Fruit fly (Drosophila melanogaster) whole organism, embryonic: Measurements from ENCODE around the gene CG18557.

ENCODE experiments used
- Atf-2 ChIP-seq: fragments of 200-800 bp; sonication (Bioruptor generic); optimal IDR thresholded peaks from 2 replicates; lab custom pipeline; 2016; ENCODE audit warnings: missing biosample characterization, missing genetic modification characterization
- Atf3 ChIP-seq: fragments of 200-800 bp; sonication (Bioruptor generic); optimal IDR thresholded peaks from 3 replicates; lab custom pipeline; 2016; ENCODE audit warnings: missing biosample characterization, missing genetic modification characterization
- CG10274 ChIP-seq: fragments of 200-800 bp; sonication (Bioruptor generic); optimal IDR thresholded peaks from 3 replicates; lab custom pipeline; 2017; ENCODE audit warnings: missing biosample characterization, mild to moderate bottlenecking, missing genetic modification characterization
- CG10321 ChIP-seq: fragments of 200-800 bp; sonication (Bioruptor generic); IDR thresholded peaks from 2 replicates; pipeline ENCODE4 v1.3.6; 2022; ENCODE audit warnings: missing biosample characterization, missing genetic modification characterization
- CG10654 ChIP-seq: fragments of 200-800 bp; sonication (Bioruptor generic); optimal IDR thresholded peaks from 2 replicates; lab custom pipeline; 2016; ENCODE audit warnings: missing biosample characterization, missing genetic modification characterization
- CG12219 ChIP-seq: fragments of 200-800 bp; sonication (Bioruptor generic); optimal IDR thresholded peaks from 3 replicates; lab custom pipeline; 2018; ENCODE audit warnings: missing biosample characterization, mild to moderate bottlenecking, missing genetic modification characterization
- CG12236 ChIP-seq: fragments of 200-800 bp; sonication (Bioruptor generic); optimal IDR thresholded peaks from 2 replicates; lab custom pipeline; 2016; ENCODE audit warnings: missing biosample characterization, missing genetic modification characterization
- CG13775 ChIP-seq: fragments of 200-800 bp; sonication (Bioruptor generic); optimal IDR thresholded peaks from 3 replicates; lab custom pipeline; 2017; ENCODE audit warnings: missing biosample characterization, mild to moderate bottlenecking, missing genetic modification characterization
- CG13894 ChIP-seq: fragments of 200-800 bp; sonication (Bioruptor generic); optimal IDR thresholded peaks from 3 replicates; lab custom pipeline; 2018; ENCODE audit warnings: missing biosample characterization, mild to moderate bottlenecking, missing genetic modification characterization, moderate library complexity
- CG14441 ChIP-seq: fragments of 200-800 bp; sonication (Bioruptor generic); IDR thresholded peaks from 2 replicates; pipeline ENCODE4 v1.3.6; 2022; ENCODE audit warnings: missing biosample characterization, missing genetic modification characterization
- CG16815 ChIP-seq: fragments of 200-800 bp; sonication (Bioruptor generic); optimal IDR thresholded peaks from 3 replicates; lab custom pipeline; 2017; ENCODE audit warnings: missing biosample characterization, mild to moderate bottlenecking, missing genetic modification characterization
- CG17186 ChIP-seq: fragments of 200-800 bp; sonication (Bioruptor generic); optimal IDR thresholded peaks from 3 replicates; lab custom pipeline; 2017; ENCODE audit warnings: missing biosample characterization, missing genetic modification reagents, missing genetic modification characterization
- CG32532 ChIP-seq: fragments of 200-800 bp; sonication (Bioruptor generic); IDR thresholded peaks from 2 replicates; pipeline ENCODE4 v1.3.6; 2022; ENCODE audit warnings: missing biosample characterization, missing genetic modification characterization
- CG33213 ChIP-seq: fragments of 200-800 bp; sonication (Bioruptor generic); optimal IDR thresholded peaks from 3 replicates; lab custom pipeline; 2016; ENCODE audit warnings: missing biosample characterization, missing genetic modification characterization
- CG34224 ChIP-seq: fragments of 200-800 bp; sonication (Bioruptor generic); IDR thresholded peaks from 3 replicates; pipeline ENCODE4 v1.3.6; 2022; ENCODE audit warnings: missing biosample characterization, missing genetic modification characterization; ENCODE audit not compliant: partially characterized antibody
- CG3847 ChIP-seq: fragments of 200-800 bp; sonication (Bioruptor generic); IDR thresholded peaks from 2 replicates; pipeline ENCODE4 v1.3.6; 2022; ENCODE audit warnings: missing biosample characterization, missing genetic modification characterization
- CG6272 ChIP-seq: fragments of 200-800 bp; sonication (Bioruptor generic); IDR thresholded peaks from 2 replicates; pipeline ENCODE4 v1.3.6; 2022; ENCODE audit warnings: missing biosample characterization, missing genetic modification characterization
- CG6813 ChIP-seq: fragments of 200-800 bp; sonication (Bioruptor generic); optimal IDR thresholded peaks from 2 replicates; lab custom pipeline; 2017; ENCODE audit warnings: missing biosample characterization, missing genetic modification characterization, mild to moderate bottlenecking, moderate library complexity, missing genetic modification reagents
- CG7839 ChIP-seq: fragments of 200-800 bp; sonication (Bioruptor generic); optimal IDR thresholded peaks from 3 replicates; lab custom pipeline; 2018; ENCODE audit warnings: missing biosample characterization, mild to moderate bottlenecking, missing genetic modification characterization, moderate library complexity
- CG8290 ChIP-seq, 3 experiments: fragments of 200-800 bp; sonication (Bioruptor generic); optimal IDR thresholded peaks; 2 replicates each; lab custom pipeline; 2016 to 2019; ENCODE audit warnings: missing biosample characterization in 3 of 3, missing genetic modification characterization in 3 of 3, mild to moderate bottlenecking in 2 of 3, moderate library complexity in 1 of 3
- CG8944 ChIP-seq: fragments of 200-800 bp; sonication (Bioruptor generic); optimal IDR thresholded peaks from 3 replicates; lab custom pipeline; 2016; ENCODE audit warnings: missing biosample characterization, missing genetic modification characterization
- Hr39 ChIP-seq: fragments of >200 bp; optimal IDR thresholded peaks from 2 replicates; lab custom pipeline; 2017
- MTF-1 ChIP-seq: fragments of 200-800 bp; sonication (Bioruptor generic); optimal IDR thresholded peaks from 2 replicates; lab custom pipeline; 2018; ENCODE audit warnings: missing biosample characterization, mild to moderate bottlenecking, missing genetic modification characterization, borderline replicate concordance
- Med ChIP-seq: fragments of 200-800 bp; sonication (Bioruptor generic); peaks from one replicate; lab custom pipeline; 2016; ENCODE audit warnings: missing biosample characterization, missing genetic modification characterization, mild to moderate bottlenecking, inconsistent platforms, moderate library complexity
- Nf-YB ChIP-seq: fragments of 200-800 bp; sonication (Bioruptor generic); optimal IDR thresholded peaks from 3 replicates; lab custom pipeline; 2019; ENCODE audit warnings: missing biosample characterization, mild to moderate bottlenecking, missing genetic modification characterization, moderate library complexity
- Rx ChIP-seq: fragments of 200-800 bp; sonication (Bioruptor generic); IDR thresholded peaks from 2 replicates; pipeline ENCODE4 v1.3.6; 2022; ENCODE audit warnings: missing biosample characterization, missing genetic modification characterization
- Scr ChIP-seq: fragments of 200-800 bp; sonication (Bioruptor generic); IDR thresholded peaks from 2 replicates; pipeline ENCODE4 v1.3.6; 2022; ENCODE audit warnings: missing biosample characterization, missing genetic modification characterization; ENCODE audit not compliant: partially characterized antibody
- Side ChIP-seq: fragments of 200-800 bp; sonication (Bioruptor generic); optimal IDR thresholded peaks from 2 replicates; lab custom pipeline; 2016; ENCODE audit warnings: missing biosample characterization, missing genetic modification characterization
- Sry-δ ChIP-seq: fragments of 200-800 bp; sonication (Bioruptor generic); optimal IDR thresholded peaks from 2 replicates; lab custom pipeline; 2016; ENCODE audit warnings: missing biosample characterization, missing genetic modification characterization
- Taf1 ChIP-seq: fragments of 200-800 bp; sonication (Bioruptor generic); IDR thresholded peaks from 2 replicates; pipeline ENCODE4 v1.3.6; 2022; ENCODE audit warnings: missing biosample characterization, missing genetic modification characterization
- Tbp ChIP-seq: fragments of >200 bp; optimal IDR thresholded peaks from 2 replicates; lab custom pipeline; 2018; ENCODE audit warnings: missing biosample characterization, missing genetic modification characterization
- ase ChIP-seq: fragments of 200-800 bp; sonication (Bioruptor generic); IDR thresholded peaks from 3 replicates; pipeline ENCODE4 v1.3.6; 2022; ENCODE audit warnings: missing biosample characterization, missing genetic modification characterization
- bsh ChIP-seq, 2 experiments: fragments of 200-800 bp; sonication (Bioruptor generic); optimal IDR thresholded peaks; 2 replicates each; lab custom pipeline; 2017 to 2018; ENCODE audit warnings: mild to moderate bottlenecking in 2 of 2, missing biosample characterization in 2 of 2, missing genetic modification characterization in 2 of 2, moderate library complexity in 1 of 2
- chif ChIP-seq, 2 experiments: fragments of 200-800 bp; sonication (Bioruptor generic); optimal IDR thresholded peaks; 3 replicates each; lab custom pipeline; 2016; ENCODE audit warnings: missing biosample characterization in 2 of 2, missing genetic modification characterization in 2 of 2
- crc ChIP-seq: fragments of 200-800 bp; sonication (Bioruptor generic); optimal IDR thresholded peaks from 2 replicates; lab custom pipeline; 2016; ENCODE audit warnings: missing biosample characterization, missing genetic modification characterization
- ewg ChIP-seq: fragments of 200-800 bp; sonication (Bioruptor generic); optimal IDR thresholded peaks from 3 replicates; lab custom pipeline; 2017; ENCODE audit warnings: mild to moderate bottlenecking, missing biosample characterization, missing genetic modification reagents, missing genetic modification characterization
- fd64A ChIP-seq: fragments of 200-800 bp; sonication (Bioruptor generic); optimal IDR thresholded peaks from 3 replicates; lab custom pipeline; 2018; ENCODE audit warnings: missing biosample characterization, mild to moderate bottlenecking, missing genetic modification characterization
- gcm ChIP-seq: fragments of 200-800 bp; sonication (Bioruptor generic); optimal IDR thresholded peaks from 2 replicates; lab custom pipeline; 2019; ENCODE audit warnings: missing biosample characterization, mild to moderate bottlenecking, missing genetic modification characterization, moderate library complexity
- h ChIP-seq: fragments of >200 bp; optimal IDR thresholded peaks from 2 replicates; lab custom pipeline; 2017
- ind ChIP-seq: fragments of 200-800 bp; sonication (Bioruptor generic); optimal IDR thresholded peaks from 3 replicates; lab custom pipeline; 2016; ENCODE audit warnings: missing biosample characterization, missing genetic modification characterization
- lbe ChIP-seq: fragments of 200-800 bp; sonication (Bioruptor generic); optimal IDR thresholded peaks from 2 replicates; lab custom pipeline; 2016; ENCODE audit warnings: missing biosample characterization, mild to moderate bottlenecking, missing genetic modification characterization
- lmd ChIP-seq: fragments of 200-800 bp; sonication (Bioruptor generic); IDR thresholded peaks from 2 replicates; pipeline ENCODE4 v1.3.6; 2022; ENCODE audit warnings: missing biosample characterization, missing genetic modification characterization
- p53 ChIP-seq: fragments of 200-800 bp; sonication (Bioruptor generic); optimal IDR thresholded peaks from 2 replicates; lab custom pipeline; 2016; ENCODE audit warnings: missing biosample characterization, missing genetic modification characterization
- ro ChIP-seq: fragments of 200-800 bp; sonication (Bioruptor generic); IDR thresholded peaks from 2 replicates; pipeline ENCODE4 v1.3.6; 2022; ENCODE audit warnings: missing biosample characterization, missing genetic modification characterization
- sima ChIP-seq: fragments of 200-800 bp; sonication (Bioruptor generic); optimal IDR thresholded peaks from 2 replicates; lab custom pipeline; 2016; ENCODE audit warnings: missing biosample characterization, missing genetic modification characterization
- tgo ChIP-seq: fragments of 200-800 bp; sonication (Bioruptor generic); IDR thresholded peaks from 3 replicates; pipeline ENCODE4 v1.3.6; 2022; ENCODE audit warnings: missing biosample characterization, missing genetic modification characterization
- tx ChIP-seq: fragments of 200-800 bp; sonication (Bioruptor generic); optimal IDR thresholded peaks from 2 replicates; lab custom pipeline; 2016; ENCODE audit warnings: missing biosample characterization, missing genetic modification characterization
- vnd ChIP-seq: fragments of 200-800 bp; sonication (Bioruptor generic); IDR thresholded peaks from 3 replicates; pipeline ENCODE4 v1.3.6; 2022; ENCODE audit warnings: missing biosample characterization, missing genetic modification characterization; ENCODE audit not compliant: partially characterized antibody
- wdn ChIP-seq: fragments of 200-800 bp; sonication (Bioruptor generic); IDR thresholded peaks from 2 replicates; pipeline ENCODE4 v1.3.6; 2022; ENCODE audit warnings: missing biosample characterization, missing genetic modification characterization
- wek ChIP-seq: fragments of 200-800 bp; sonication (Bioruptor generic); optimal IDR thresholded peaks from 3 replicates; lab custom pipeline; 2018; ENCODE audit warnings: missing biosample characterization, mild to moderate bottlenecking, missing genetic modification characterization, moderate library complexity
- yki ChIP-seq: fragments of >200 bp; optimal IDR thresholded peaks from 3 replicates; lab custom pipeline; 2018

Gene CG18557

dm6 chr2L:2856960-2857584 lies 11.5 kb upstream of the CG18557 start, which contains the start of gene CG2991 (continued):
- TF ChIP-seq bsh (GFP tag; optimal IDR thresholded peaks at IDR 0.05; lab: Kevin White, UChicago) (peak in 1 of 2 experiments; percentile 3), sima (GFP tag; lab: Kevin White, UChicago) (no peak), fd64A (GFP tag; lab: Kevin White, UChicago) (no peak), Side (GFP tag; lab: Kevin White, UChicago) (no peak), CG16815 (GFP tag; lab: Kevin White, UChicago) (no peak), CG3847 (peak; percentile 50), CG10274 (GFP tag; lab: Kevin White, UChicago) (no peak), tx (GFP tag; lab: Kevin White, UChicago) (no peak), ro (GFP tag; lab: Robert Waterston, UW) (no peak), Atf3 (GFP tag; lab: Kevin White, UChicago) (no peak), ewg (GFP tag; lab: Kevin White, UChicago) (no peak), CG14441 (GFP tag; lab: Robert Waterston, UW) (no peak), CG12219 (GFP tag; lab: Kevin White, UChicago) (no peak), Hr39 (lab: Kevin White, UChicago) (no peak), vnd (GFP tag; lab: Robert Waterston, UW) (peak; percentile 59; the same call in 2 of the 3 replicates), CG33213 (GFP tag; lab: Kevin White, UChicago) (peak; percentile 68), h (lab: Kevin White, UChicago) (no peak), Rx (GFP tag; lab: Robert Waterston, UW) (no peak), Sry-δ (peak; percentile 96), CG8944 (GFP tag; lab: Kevin White, UChicago) (no peak), p53 (no peak), CG6272 (GFP tag; lab: Robert Waterston, UW) (no peak), CG8290 (GFP tag; optimal IDR thresholded peaks at IDR 0.05; lab: Kevin White, UChicago) (no peak), CG8290 (tag; optimal IDR thresholded peaks at IDR 0.05; lab: Kevin White, UChicago) (peak in 1 of 2 experiments; percentile 75), Atf-2 (GFP tag; lab: Kevin White, UChicago) (no peak), CG10654 (no peak), gcm (GFP tag; lab: Kevin White, UChicago) (no peak), CG12236 (no peak), CG17186 (no peak), crc (GFP tag; lab: Kevin White, UChicago) (no peak), tgo (GFP tag; lab: Robert Waterston, UW) (no peak), Scr (GFP tag; lab: Robert Waterston, UW) (peak; percentile 82), CG7839 (tag; lab: Kevin White, UChicago) (peak; percentile 7), CG13775 (GFP tag; lab: Kevin White, UChicago) (no peak), Med (peak; percentile 85), CG6813 (GFP tag; lab: Kevin White, UChicago) (no peak), Taf1 (GFP tag; lab: Robert Waterston, UW) (no peak), yki (lab: Kevin White, UChicago) (no peak), CG10321 (no peak), MTF-1 (no peak), lmd (GFP tag; lab: Robert Waterston, UW) (no peak), ind (GFP tag; lab: Kevin White, UChicago) (no peak), CG34224 (GFP tag; lab: Robert Waterston, UW) (peak; percentile 81), CG13894 (tag; lab: Kevin White, UChicago) (peak; percentile 73), chif (GFP tag; optimal IDR thresholded peaks at IDR 0.05; lab: Kevin White, UChicago) (no peak), lbe (GFP tag; lab: Kevin White, UChicago) (peak; percentile 55), wdn (GFP tag; lab: Robert Waterston, UW) (peak; percentile 28; the same call in 1 of the 2 replicates), CG32532 (no peak), Nf-YB (GFP tag; lab: Kevin White, UChicago) (peak; percentile 11), wek (GFP tag; lab: Kevin White, UChicago) (no peak), ase (no peak), Tbp (GFP tag; lab: Kevin White, UChicago) (no peak)
